Fruit fly (Drosophila melanogaster) whole organism, embryonic: ENCODE results near the gene Svil.

Experiments used
- BtbVII ChIP-seq: fragments of 200-800 bp; sonication (Bioruptor generic); optimal IDR thresholded peaks from 3 replicates; lab custom pipeline; 2017; ENCODE audit warnings: missing biosample characterization, mild to moderate bottlenecking, missing genetic modification characterization
- CG10274 ChIP-seq: fragments of 200-800 bp; sonication (Bioruptor generic); optimal IDR thresholded peaks from 3 replicates; lab custom pipeline; 2017; ENCODE audit warnings: missing biosample characterization, mild to moderate bottlenecking, missing genetic modification characterization
- CG11560 ChIP-seq: fragments of 200-800 bp; sonication (Bioruptor generic); IDR thresholded peaks from 3 replicates; pipeline ENCODE4 v1.3.6; 2022; ENCODE audit warnings: missing biosample characterization, missing genetic modification characterization
- CG1233 ChIP-seq: fragments of 200-800 bp; sonication (Bioruptor generic); optimal IDR thresholded peaks from 4 replicates; lab custom pipeline; 2018; ENCODE audit warnings: missing biosample characterization, mild to moderate bottlenecking, missing genetic modification characterization
- CG12659 ChIP-seq: fragments of 200-800 bp; sonication (Bioruptor generic); optimal IDR thresholded peaks from 3 replicates; lab custom pipeline; 2017; ENCODE audit warnings: mild to moderate bottlenecking, missing biosample characterization, missing genetic modification reagents, missing genetic modification characterization
- CG12769 ChIP-seq: fragments of 200-800 bp; sonication (Bioruptor generic); optimal IDR thresholded peaks from 2 replicates; lab custom pipeline; 2019; ENCODE audit warnings: missing biosample characterization, mild to moderate bottlenecking, missing genetic modification characterization, moderate library complexity
- CG13296 ChIP-seq: fragments of 200-800 bp; sonication (Bioruptor generic); optimal IDR thresholded peaks from 3 replicates; lab custom pipeline; 2018; ENCODE audit warnings: missing biosample characterization, mild to moderate bottlenecking, missing genetic modification characterization
- CG13624 ChIP-seq: fragments of 200-800 bp; sonication (Bioruptor generic); optimal IDR thresholded peaks from 2 replicates; lab custom pipeline; 2016; ENCODE audit warnings: missing biosample characterization, missing genetic modification characterization
- CG1529 ChIP-seq: fragments of 200-800 bp; sonication (Bioruptor generic); optimal IDR thresholded peaks from 3 replicates; lab custom pipeline; 2018; ENCODE audit warnings: missing biosample characterization, missing genetic modification characterization
- CG16815 ChIP-seq: fragments of 200-800 bp; sonication (Bioruptor generic); optimal IDR thresholded peaks from 3 replicates; lab custom pipeline; 2017; ENCODE audit warnings: missing biosample characterization, mild to moderate bottlenecking, missing genetic modification characterization
- CG17359 ChIP-seq: fragments of 200-800 bp; sonication (Bioruptor generic); optimal IDR thresholded peaks from 3 replicates; lab custom pipeline; 2018; ENCODE audit warnings: missing biosample characterization, mild to moderate bottlenecking, missing genetic modification characterization, moderate library complexity
- CG17385 ChIP-seq: fragments of 200-800 bp; sonication (Bioruptor generic); optimal IDR thresholded peaks from 3 replicates; lab custom pipeline; 2018; ENCODE audit warnings: missing biosample characterization, mild to moderate bottlenecking, missing genetic modification characterization
- CG17612 ChIP-seq: fragments of 200-800 bp; sonication (Bioruptor generic); IDR thresholded peaks from 2 replicates; pipeline ENCODE4 v1.3.6; 2022; ENCODE audit warnings: missing biosample characterization, missing genetic modification characterization
- CG17802 ChIP-seq: fragments of 200-800 bp; sonication (Bioruptor generic); optimal IDR thresholded peaks from 2 replicates; lab custom pipeline; 2018; ENCODE audit warnings: missing biosample characterization, mild to moderate bottlenecking, missing genetic modification characterization, moderate library complexity
- CG18011 ChIP-seq: fragments of 200-800 bp; sonication (Bioruptor generic); optimal IDR thresholded peaks from 2 replicates; lab custom pipeline; 2017; ENCODE audit warnings: missing biosample characterization, missing genetic modification characterization, mild to moderate bottlenecking, moderate library complexity, missing genotype
- CG31365 ChIP-seq: fragments of 200-800 bp; sonication (Bioruptor generic); optimal IDR thresholded peaks from 2 replicates; lab custom pipeline; 2018; ENCODE audit warnings: missing biosample characterization, mild to moderate bottlenecking, missing genetic modification characterization
- CG34224 ChIP-seq: fragments of 200-800 bp; sonication (Bioruptor generic); IDR thresholded peaks from 3 replicates; pipeline ENCODE4 v1.3.6; 2022; ENCODE audit warnings: missing biosample characterization, missing genetic modification characterization; ENCODE audit not compliant: partially characterized antibody
- CG3838 ChIP-seq: fragments of 200-800 bp; sonication (Bioruptor generic); optimal IDR thresholded peaks from 3 replicates; lab custom pipeline; 2016; ENCODE audit warnings: missing biosample characterization, missing genetic modification characterization
- CG4360 ChIP-seq: fragments of 200-800 bp; sonication (Bioruptor generic); IDR thresholded peaks from 2 replicates; pipeline ENCODE4 v1.3.6; 2022; ENCODE audit warnings: missing biosample characterization, missing genetic modification characterization
- CG6175 ChIP-seq: fragments of 200-800 bp; sonication (Bioruptor generic); IDR thresholded peaks from 3 replicates; pipeline ENCODE4 v1.3.6; 2022; ENCODE audit warnings: missing biosample characterization, missing genetic modification characterization
- CG9727 ChIP-seq: fragments of 200-800 bp; sonication (Bioruptor generic); optimal IDR thresholded peaks from 3 replicates; lab custom pipeline; 2017; ENCODE audit warnings: missing biosample characterization, mild to moderate bottlenecking, missing genetic modification characterization
- CG9797 ChIP-seq: fragments of 200-800 bp; sonication (Bioruptor generic); optimal IDR thresholded peaks from 3 replicates; lab custom pipeline; 2018; ENCODE audit warnings: missing biosample characterization, mild to moderate bottlenecking, missing genetic modification characterization
- D ChIP-seq, 2 experiments: fragments of 200-800 bp in 1 of 2; fragments of >200 bp in 1 of 2; sonication (Bioruptor generic) in 1 of 2; optimal IDR thresholded peaks; 2 replicates in 1 of 2; 3 replicates in 1 of 2; lab custom pipeline; 2017; ENCODE audit warnings: mild to moderate bottlenecking in 1 of 2, missing biosample characterization in 1 of 2, missing genetic modification characterization in 1 of 2, missing genetic modification reagents in 1 of 2
- Dad ChIP-seq: fragments of 200-800 bp; sonication (Bioruptor generic); optimal IDR thresholded peaks from 3 replicates; lab custom pipeline; 2016; ENCODE audit warnings: missing biosample characterization, missing genetic modification characterization
- Dbx ChIP-seq: fragments of 200-800 bp; sonication (Bioruptor generic); IDR thresholded peaks from 3 replicates; pipeline ENCODE4 v1.3.6; 2022; ENCODE audit warnings: missing biosample characterization, missing genetic modification characterization
- HLH4C ChIP-seq: fragments of 200-800 bp; sonication (Bioruptor generic); IDR thresholded peaks from 3 replicates; pipeline ENCODE4 v1.3.6; 2022; ENCODE audit warnings: missing biosample characterization, missing genetic modification characterization; ENCODE audit not compliant: partially characterized antibody
- Hmx ChIP-seq: fragments of 200-800 bp; sonication (Bioruptor generic); optimal IDR thresholded peaks from 2 replicates; lab custom pipeline; 2016; ENCODE audit warnings: missing biosample characterization, missing genetic modification characterization
- Hr51 ChIP-seq, 2 experiments: fragments of 200-800 bp; sonication (Bioruptor generic); optimal IDR thresholded peaks; 2 replicates in 1 of 2; 3 replicates in 1 of 2; lab custom pipeline; 2016 to 2018; ENCODE audit warnings: missing biosample characterization in 2 of 2, missing genetic modification characterization in 2 of 2, mild to moderate bottlenecking in 1 of 2, moderate library complexity in 1 of 2
- Lpt ChIP-seq: fragments of >200 bp; optimal IDR thresholded peaks from 2 replicates; lab custom pipeline; 2018; ENCODE audit warnings: missing biosample characterization, missing genetic modification characterization
- Mad ChIP-seq: fragments of 200-800 bp; sonication (Bioruptor generic); optimal IDR thresholded peaks from 2 replicates; lab custom pipeline; 2016; ENCODE audit warnings: missing biosample characterization, missing genetic modification characterization
- Meics ChIP-seq: fragments of 200-800 bp; sonication (Bioruptor generic); optimal IDR thresholded peaks from 2 replicates; lab custom pipeline; 2017; ENCODE audit warnings: missing biosample characterization, mild to moderate bottlenecking, missing genetic modification characterization
- Spps ChIP-seq: fragments of 200-800 bp; sonication (Bioruptor generic); optimal IDR thresholded peaks from 2 replicates; lab custom pipeline; 2018; ENCODE audit warnings: missing biosample characterization, mild to moderate bottlenecking, missing genetic modification characterization
- Stat92E ChIP-seq, 3 experiments: fragments of >200 bp in 2 of 3; fragments of 200-800 bp in 1 of 3; sonication (Bioruptor generic) in 1 of 3; optimal IDR thresholded peaks; 2 replicates each; lab custom pipeline; 2017 to 2019; ENCODE audit warnings: missing biosample characterization in 3 of 3, missing genetic modification characterization in 3 of 3, mild to moderate bottlenecking in 1 of 3, moderate library complexity in 1 of 3
- Taf1 ChIP-seq: fragments of 200-800 bp; sonication (Bioruptor generic); IDR thresholded peaks from 2 replicates; pipeline ENCODE4 v1.3.6; 2022; ENCODE audit warnings: missing biosample characterization, missing genetic modification characterization
- al ChIP-seq: fragments of 200-800 bp; sonication (Bioruptor generic); IDR thresholded peaks from 2 replicates; pipeline ENCODE4 v1.3.6; 2022; ENCODE audit warnings: missing biosample characterization, missing genetic modification characterization
- bab2 ChIP-seq: fragments of 200-800 bp; sonication (Bioruptor generic); optimal IDR thresholded peaks from 2 replicates; lab custom pipeline; 2016; ENCODE audit warnings: missing biosample characterization, missing genetic modification characterization
- bowl ChIP-seq: fragments of 200-800 bp; sonication (Bioruptor generic); IDR thresholded peaks from 2 replicates; pipeline ENCODE4 v1.3.6; 2022; ENCODE audit warnings: missing biosample characterization, missing genetic modification characterization
- cad ChIP-seq: fragments of >200 bp; optimal IDR thresholded peaks from 2 replicates; lab custom pipeline; 2017; ENCODE audit warnings: missing biosample characterization, missing genetic modification characterization
- corto ChIP-seq: fragments of 200-800 bp; sonication (Bioruptor generic); optimal IDR thresholded peaks from 2 replicates; lab custom pipeline; 2016; ENCODE audit warnings: missing biosample characterization, mild to moderate bottlenecking, missing genetic modification characterization, moderate library complexity
- ems ChIP-seq: fragments of 200-800 bp; sonication (Bioruptor generic); optimal IDR thresholded peaks from 3 replicates; lab custom pipeline; 2016; ENCODE audit warnings: missing biosample characterization, missing genetic modification characterization
- gt ChIP-seq: fragments of 200-800 bp; sonication (Bioruptor generic); IDR thresholded peaks from 2 replicates; pipeline ENCODE4 v1.3.6; 2022; ENCODE audit warnings: missing biosample characterization, missing genetic modification characterization
- h ChIP-seq: fragments of >200 bp; optimal IDR thresholded peaks from 2 replicates; lab custom pipeline; 2017
- nom ChIP-seq: fragments of 200-800 bp; sonication (Bioruptor generic); optimal IDR thresholded peaks from 2 replicates; lab custom pipeline; 2017; ENCODE audit warnings: missing biosample characterization, missing genetic modification characterization, mild to moderate bottlenecking, moderate library complexity, missing genetic modification reagents
- run ChIP-seq: fragments of 200-800 bp; sonication (Bioruptor generic); optimal IDR thresholded peaks from 3 replicates; lab custom pipeline; 2018; ENCODE audit warnings: missing biosample characterization, mild to moderate bottlenecking, missing genetic modification characterization
- sc ChIP-seq, 3 experiments: fragments of >200 bp in 2 of 3; fragments of 200-800 bp in 1 of 3; sonication (Bioruptor generic) in 1 of 3; optimal IDR thresholded peaks; 2 replicates in 2 of 3; 3 replicates in 1 of 3; lab custom pipeline; 2017; ENCODE audit warnings: mild to moderate bottlenecking in 1 of 3, missing biosample characterization in 1 of 3, missing genetic modification characterization in 1 of 3, missing genetic modification reagents in 1 of 3
- sens ChIP-seq: fragments of 200-800 bp; sonication (Bioruptor generic); peaks from one replicate; lab custom pipeline; 2016; ENCODE audit warnings: missing biosample characterization, missing genetic modification characterization
- sob ChIP-seq: fragments of 200-800 bp; sonication (Bioruptor generic); IDR thresholded peaks from 2 replicates; pipeline ENCODE4 v1.3.6; 2022; ENCODE audit warnings: missing biosample characterization, missing genetic modification characterization
- vnd ChIP-seq: fragments of 200-800 bp; sonication (Bioruptor generic); IDR thresholded peaks from 3 replicates; pipeline ENCODE4 v1.3.6; 2022; ENCODE audit warnings: missing biosample characterization, missing genetic modification characterization; ENCODE audit not compliant: partially characterized antibody

The Svil gene

dm6 chr3L:2373421-2374043 is 3.9 kb upstream of the Svil start, which contains the start of the genes mRpL23 and CG9004 (continued):
- TF ChIP-seq CG12769 (tag; lab: Kevin White, UChicago) (peak; percentile 99), CG3838 (GFP tag; lab: Kevin White, UChicago) (peak; percentile 98), bab2 (GFP tag; lab: Kevin White, UChicago) (peak; percentile 99), CG16815 (peak; percentile 99), corto (peak; percentile 95), bowl (peak; percentile 99), Spps (tag; lab: Kevin White, UChicago) (peak; percentile 97), CG17359 (tag; lab: Kevin White, UChicago) (peak; percentile 99), CG13624 (peak; percentile 99), Stat92E (GFP tag; optimal IDR thresholded peaks at IDR 0.05; lab: Kevin White, UChicago) (peak in 1 of 3 experiments; percentile 89), CG1233 (GFP tag; lab: Kevin White, UChicago) (peak; percentile 99), vnd (GFP tag; lab: Robert Waterston, UW) (no peak), Dad (peak; percentile 99), h (no peak), al (GFP tag; lab: Robert Waterston, UW) (peak; percentile 99), CG34224 (GFP tag; lab: Robert Waterston, UW) (0 out of 3 replicates have a peak, but pooled peaks have one; percentile 31), ems (GFP tag; lab: Kevin White, UChicago) (peak; percentile 99), Meics (GFP tag; lab: Kevin White, UChicago) (peak; percentile 99), CG6175 (GFP tag; lab: Robert Waterston, UW) (peak; percentile 99), cad (no peak), CG13296 (GFP tag; lab: Kevin White, UChicago) (peak; percentile 98), gt (GFP tag; lab: Robert Waterston, UW) (peak; percentile 99), Dbx (GFP tag; lab: Robert Waterston, UW) (peak; percentile 100), sob (GFP tag; lab: Robert Waterston, UW) (peak; percentile 100), Hr51 (GFP tag; optimal IDR thresholded peaks at IDR 0.05; lab: Kevin White, UChicago) (peak; percentile 99), sc (optimal IDR thresholded peaks at IDR 0.05; lab: Kevin White, UChicago) (no peak), sc (GFP tag; optimal IDR thresholded peaks at IDR 0.05; lab: Kevin White, UChicago) (peak; percentile 98), nom (peak; percentile 94), CG17612 (GFP tag; lab: Robert Waterston, UW) (peak; percentile 99), CG11560 (tag; lab: Robert Waterston, UW) (peak; percentile 95), CG9727 (peak; percentile 99), BtbVII (GFP tag; lab: Kevin White, UChicago) (peak; percentile 97), CG1529 (GFP tag; lab: Kevin White, UChicago) (peak; percentile 97), run (tag; lab: Kevin White, UChicago) (peak; percentile 97), Lpt (GFP tag; lab: Kevin White, UChicago) (no peak), Hmx (GFP tag; lab: Kevin White, UChicago) (peak; percentile 97), CG10274 (GFP tag; lab: Kevin White, UChicago) (peak; percentile 91), CG17385 (GFP tag; lab: Kevin White, UChicago) (peak; percentile 97), Taf1 (GFP tag; lab: Robert Waterston, UW) (peak; percentile 99), Mad (peak; percentile 99), HLH4C (GFP tag; lab: Robert Waterston, UW) (no peak), CG18011 (GFP tag; lab: Kevin White, UChicago) (peak; percentile 93), D (optimal IDR thresholded peaks at IDR 0.05; lab: Kevin White, UChicago) (no peak), D (GFP tag; optimal IDR thresholded peaks at IDR 0.05; lab: Kevin White, UChicago) (peak; percentile 98), CG9797 (GFP tag; lab: Kevin White, UChicago) (peak; percentile 70), CG17802 (tag; lab: Kevin White, UChicago) (peak; percentile 92), CG12659 (GFP tag; lab: Kevin White, UChicago) (peak; percentile 99), CG4360 (GFP tag; lab: Robert Waterston, UW) (peak; percentile 92), CG31365 (tag; lab: Kevin White, UChicago) (peak; percentile 87), sens (GFP tag; lab: Kevin White, UChicago) (peak; percentile 100)
